Worm (Caenorhabditis elegans) whole organism, L1 larva: Measurements from ENCODE around the gene C52B9.10.

Experiments used
- C04F5.9 ChIP-seq: sonication (generic microtip); optimal IDR thresholded peaks from 2 replicates; lab custom pipeline; 2016; ENCODE audit warnings: missing genetic modification characterization, missing compliant biosample characterization
- Y116A8C.19 ChIP-seq: sonication (generic microtip); optimal IDR thresholded peaks from 2 replicates; lab custom pipeline; 2016; ENCODE audit warnings: missing compliant biosample characterization, missing genetic modification characterization, borderline replicate concordance
- aha-1 ChIP-seq: fragments of 150-350 bp; optimal IDR thresholded peaks from 2 replicates; lab custom pipeline; 2014; ENCODE audit warnings: missing biosample characterization, missing genetic modification characterization
- alr-1 ChIP-seq: fragments of 200-800 bp; sonication (Bioruptor generic); optimal IDR thresholded peaks from 2 replicates; lab custom pipeline; 2018; ENCODE audit warnings: borderline replicate concordance, mild to moderate bottlenecking, missing genetic modification characterization, missing compliant biosample characterization
- ceh-63 ChIP-seq: fragments of 200-800 bp; sonication (Bioruptor generic); optimal IDR thresholded peaks from 2 replicates; lab custom pipeline; 2018; ENCODE audit warnings: mild to moderate bottlenecking, missing genetic modification characterization, missing compliant biosample characterization
- ces-1 ChIP-seq: fragments of 150-350 bp; optimal IDR thresholded peaks from 2 replicates; lab custom pipeline; 2014; ENCODE audit warnings: missing biosample characterization, missing genetic modification reagents, missing genetic modification characterization
- efl-1 ChIP-seq, 4 experiments: fragments of 150-350 bp; optimal IDR thresholded peaks in 3 of 4; peaks in 1 of 4; 1 replicate in 1 of 4; 2 replicates in 3 of 4; lab custom pipeline; 2014; ENCODE audit warnings: missing biosample characterization in 2 of 4, missing genetic modification characterization in 2 of 4, missing genetic modification reagents in 2 of 4
- elt-2 ChIP-seq: sonication (generic microtip); optimal IDR thresholded peaks from 2 replicates; lab custom pipeline; 2016; ENCODE audit warnings: missing genetic modification characterization, mild to moderate bottlenecking, inconsistent platforms, missing compliant biosample characterization, missing genetic modification reagents
- ets-5 ChIP-seq: fragments of 200-800 bp; sonication (Bioruptor generic); IDR thresholded peaks from 2 replicates; pipeline ENCODE4 v1.3.6; 2022; ENCODE audit warnings: missing genetic modification characterization, missing compliant biosample characterization
- grh-1 ChIP-seq: fragments of 200-800 bp; sonication (Bioruptor generic); IDR thresholded peaks from 2 replicates; pipeline ENCODE4 v1.3.6; 2022; ENCODE audit warnings: missing genetic modification reagents, missing genetic modification characterization, missing compliant biosample characterization
- hlh-4 ChIP-seq: sonication (generic microtip); optimal IDR thresholded peaks from 2 replicates; lab custom pipeline; 2016; ENCODE audit warnings: mild to moderate bottlenecking, missing genetic modification characterization, missing compliant biosample characterization
- hpl-2 ChIP-seq: fragments of 150-350 bp; optimal IDR thresholded peaks from 2 replicates; lab custom pipeline; 2014; ENCODE audit warnings: missing biosample characterization, missing genetic modification reagents, missing genetic modification characterization
- irx-1 ChIP-seq: sonication (generic microtip); optimal IDR thresholded peaks from 2 replicates; lab custom pipeline; 2016; ENCODE audit warnings: missing genetic modification characterization, missing compliant biosample characterization
- isw-1 ChIP-seq: fragments of 200-800 bp; sonication (Bioruptor generic); IDR thresholded peaks from 2 replicates; pipeline ENCODE4 v1.3.6; 2022; ENCODE audit warnings: missing genetic modification characterization, missing compliant biosample characterization
- jun-1 ChIP-seq: fragments of 150-350 bp; optimal IDR thresholded peaks from 2 replicates; lab custom pipeline; 2014; ENCODE audit warnings: missing biosample characterization, missing genetic modification reagents, missing genetic modification characterization
- lin-14 ChIP-seq: fragments of 200-800 bp; sonication (Bioruptor generic); optimal IDR thresholded peaks from 2 replicates; lab custom pipeline; 2018; ENCODE audit warnings: mild to moderate bottlenecking, missing genetic modification characterization, moderate library complexity, missing compliant biosample characterization
- lin-15B ChIP-seq: fragments of 150-350 bp; sonication (generic microtip); optimal IDR thresholded peaks from 3 replicates; lab custom pipeline; 2014; ENCODE audit warnings: missing biosample characterization, missing genetic modification characterization
- lin-35 ChIP-seq, 2 experiments: fragments of 150-350 bp; optimal IDR thresholded peaks; 2 replicates each; lab custom pipeline; 2014; ENCODE audit warnings: missing biosample characterization in 2 of 2, missing genetic modification characterization in 2 of 2, missing genetic modification reagents in 2 of 2
- lin-39 ChIP-seq: fragments of 150-350 bp; optimal IDR thresholded peaks from 2 replicates; lab custom pipeline; 2014; ENCODE audit warnings: missing biosample characterization, missing genetic modification reagents, missing genetic modification characterization
- lsy-2 ChIP-seq, 2 experiments: fragments of 150-350 bp; optimal IDR thresholded peaks; 2 replicates each; lab custom pipeline; 2014; ENCODE audit warnings: missing biosample characterization in 2 of 2, missing genetic modification characterization in 2 of 2
- mdl-1 ChIP-seq, 2 experiments: fragments of 150-350 bp; optimal IDR thresholded peaks; 2 replicates each; lab custom pipeline; 2014 to 2017; ENCODE audit warnings: missing biosample characterization in 2 of 2, missing genetic modification characterization in 2 of 2, inconsistent platforms in 1 of 2
- nhr-11 ChIP-seq: fragments of 150-350 bp; optimal IDR thresholded peaks from 2 replicates; lab custom pipeline; 2014; ENCODE audit warnings: missing biosample characterization, missing genetic modification characterization
- nhr-19 ChIP-seq: fragments of 200-800 bp; sonication (Bioruptor generic); conservative IDR thresholded peaks from 2 replicates; pipeline ENCODE4 v1.3.6; 2022; ENCODE audit warnings: missing genetic modification characterization, missing compliant biosample characterization
- nhr-47 ChIP-seq: sonication (generic microtip); optimal IDR thresholded peaks from 2 replicates; lab custom pipeline; 2016; ENCODE audit warnings: mild to moderate bottlenecking, missing genetic modification characterization, moderate library complexity, missing compliant biosample characterization
- nhr-85 ChIP-seq: sonication (generic microtip); peaks from one replicate; lab custom pipeline; 2016; ENCODE audit warnings: missing genetic modification characterization, inconsistent platforms, missing compliant biosample characterization
- pqm-1 ChIP-seq: sonication (generic microtip); optimal IDR thresholded peaks from 3 replicates; lab custom pipeline; 2017; ENCODE audit warnings: missing biosample characterization, missing genetic modification characterization
- rnt-1 ChIP-seq: sonication (generic microtip); optimal IDR thresholded peaks from 2 replicates; lab custom pipeline; 2016; ENCODE audit warnings: mild to moderate bottlenecking, missing genetic modification characterization, moderate library complexity, missing compliant biosample characterization
- swsn-7 ChIP-seq: sonication (generic microtip); optimal IDR thresholded peaks from 2 replicates; lab custom pipeline; 2016; ENCODE audit warnings: missing genetic modification characterization, missing compliant biosample characterization
- tbx-2 ChIP-seq: sonication (generic microtip); optimal IDR thresholded peaks from 2 replicates; lab custom pipeline; 2016; ENCODE audit warnings: missing genetic modification characterization, missing compliant biosample characterization
- unc-98 ChIP-seq: fragments of 200-800 bp; sonication (Bioruptor generic); IDR thresholded peaks from 2 replicates; pipeline ENCODE4 v1.3.6; 2022; ENCODE audit warnings: missing genetic modification characterization, missing compliant biosample characterization
- zag-1 ChIP-seq: fragments of 150-350 bp; optimal IDR thresholded peaks from 2 replicates; lab custom pipeline; 2014; ENCODE audit warnings: missing biosample characterization, missing genetic modification characterization
- ztf-4 ChIP-seq: fragments of 150-350 bp; optimal IDR thresholded peaks from 2 replicates; lab custom pipeline; 2014; ENCODE audit warnings: missing biosample characterization, missing genetic modification characterization

Gene C52B9.10

DNA sequence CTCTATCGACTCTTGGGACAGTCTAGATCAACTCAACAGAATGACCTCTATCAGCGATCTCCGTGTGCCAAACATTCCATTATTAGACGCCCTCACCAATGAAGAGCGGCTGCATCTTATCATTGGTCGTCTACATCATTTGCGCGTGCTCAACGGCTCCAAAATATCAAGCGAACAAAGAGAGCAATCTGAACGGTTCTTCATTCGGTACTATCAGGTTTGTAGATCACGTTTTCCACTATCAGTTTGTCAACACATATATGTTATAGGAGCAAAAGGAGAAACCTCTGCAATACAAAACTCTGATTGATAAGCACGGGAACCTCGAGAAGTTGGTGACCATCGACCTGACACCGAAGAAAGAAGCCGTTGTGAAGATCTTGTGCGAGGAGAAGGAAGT is 5.3 kb upstream of the C52B9.10 start:
- TF ChIP-seq aha-1 (tag; lab: Kevin White, UChicago) (no peak), ets-5 (GFP tag; lab: Robert Waterston, UW) (no peak), ztf-4 (no peak), elt-2 (tag; lab: Kevin White, UChicago) (peak; percentile 43)
- TF ChIP-seq, all 84 proteins: peak for 1

DNA sequence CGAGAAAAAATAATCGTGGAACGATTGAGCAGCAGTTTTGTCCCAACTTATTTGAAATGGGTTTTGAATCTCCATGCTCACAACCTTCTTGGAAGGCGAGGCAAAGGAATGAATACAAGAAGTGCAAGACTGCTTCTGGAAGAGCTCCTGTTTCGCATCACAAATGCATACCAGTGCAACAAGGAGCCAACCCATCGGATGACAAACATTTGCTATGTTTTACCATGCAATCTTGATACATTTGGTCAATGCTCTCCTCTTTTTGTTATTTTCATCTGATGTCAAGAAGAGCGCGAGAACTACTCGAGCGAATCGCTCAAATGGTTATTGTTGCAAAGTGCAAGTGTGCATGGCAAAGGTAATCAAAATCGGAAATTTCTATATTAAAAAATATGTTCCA is 402 bp downstream of the C52B9.10 start, which contains the start of gene mec-18:
TSS of gene mec-18 (minus strand) at position 101 of the 400 bp plus-strand sequence.
- TF ChIP-seq lin-15B (tag; lab: Kevin White, UChicago) (no peak), grh-1 (GFP tag; lab: Robert Waterston, UW) (no peak), zag-1 (no peak), nhr-85 (tag; lab: Kevin White, UChicago) (no peak), alr-1 (tag; lab: Kevin White, UChicago) (no peak), lsy-2 (tag; optimal IDR thresholded peaks at IDR 0.05; lab: Kevin White, UChicago) (no peak), irx-1 (no peak), swsn-7 (tag; lab: Kevin White, UChicago) (no peak), Y116A8C.19 (tag; lab: Kevin White, UChicago) (no peak)

DNA sequence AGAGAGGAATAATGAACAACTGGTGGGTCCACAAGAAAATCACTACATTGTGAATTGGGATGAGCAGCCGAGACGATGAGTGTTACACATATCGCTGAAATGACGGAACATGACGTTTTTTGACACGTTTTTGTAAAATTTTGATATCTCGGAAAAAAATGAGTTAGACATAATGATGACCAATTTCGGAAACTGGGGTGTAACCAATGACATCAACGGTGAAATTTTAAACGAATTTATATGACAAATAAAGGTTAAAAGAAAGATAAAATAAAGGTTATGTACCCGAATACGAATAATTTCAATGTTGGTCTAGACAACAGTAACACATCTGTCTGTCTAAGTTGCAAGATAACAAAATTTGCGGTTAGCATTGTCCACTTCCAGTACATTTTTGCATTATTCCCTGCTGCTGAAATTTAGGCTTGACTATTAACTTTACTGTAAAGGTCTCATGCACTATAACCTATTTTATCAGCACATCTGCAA is 5.6 kb downstream of the C52B9.10 start, which contains the start of the genes twk-28 and ets-9:
TSS of gene twk-28 (minus strand) at position 51 of the 489 bp plus-strand sequence.
TSS of gene ets-9 (plus strand) at position 410 of the 489 bp plus-strand sequence.
- peak; percentile 30 for TF ChIP-seq rnt-1
- TF ChIP-seq efl-1 (optimal IDR thresholded peaks at IDR 0.05; lab: Kevin White, UChicago): no peak
- no peak for TF ChIP-seq efl-1 (GFP tag; optimal IDR thresholded peaks at IDR 0.05 in 1 of 2; lab: Kevin White, UChicago)
- TF ChIP-seq lin-14 (GFP tag; lab: Kevin White, UChicago): no peak
- no peak for TF ChIP-seq lin-35 (GFP tag; optimal IDR thresholded peaks at IDR 0.05; lab: Kevin White, UChicago)
- no peak for TF ChIP-seq ces-1
- TF ChIP-seq, all 84 proteins: peak for 1

DNA sequence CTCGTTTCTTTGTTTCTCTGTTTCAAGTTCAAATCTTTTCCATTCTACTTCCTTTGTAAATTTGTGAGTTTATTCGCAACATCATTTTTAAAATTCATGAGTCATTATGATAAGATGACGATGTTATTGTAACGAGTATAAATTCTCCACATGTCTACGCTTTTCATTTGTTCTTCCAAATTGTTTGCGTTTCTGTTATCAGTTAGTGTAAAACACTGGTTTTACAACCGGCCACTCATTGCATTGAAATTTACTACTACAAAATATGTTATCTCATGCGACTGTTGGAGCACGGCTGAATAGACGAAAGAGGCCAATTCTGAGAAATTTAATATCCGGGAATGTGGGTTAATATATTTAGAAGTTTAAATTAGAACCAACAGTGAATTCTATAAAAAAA is 8.7 kb downstream of the C52B9.10 start, which contains the start of gene C52B9.19:
TSS of gene C52B9.19 (plus strand) at position 176 of the 400 bp plus-strand sequence.
- TF ChIP-seq lin-39 (tag; lab: Kevin White, UChicago): no peak
- peak; percentile 24 for TF ChIP-seq jun-1 (tag; lab: Kevin White, UChicago)
- TF ChIP-seq efl-1 (optimal IDR thresholded peaks at IDR 0.05; lab: Kevin White, UChicago): no peak
- no peak for TF ChIP-seq efl-1 (GFP tag; optimal IDR thresholded peaks at IDR 0.05 in 1 of 2; lab: Kevin White, UChicago)
- TF ChIP-seq C04F5.9 (tag; lab: Kevin White, UChicago): no peak
- TF ChIP-seq ceh-63 (GFP tag; lab: Kevin White, UChicago): no peak
- no peak for TF ChIP-seq isw-1 (GFP tag; lab: Robert Waterston, UW)
- no peak for TF ChIP-seq mdl-1 (tag; optimal IDR thresholded peaks at IDR 0.05; lab: Kevin White, UChicago)
- TF ChIP-seq nhr-47: no peak
- TF ChIP-seq unc-98 (GFP tag; lab: Robert Waterston, UW): no peak
- TF ChIP-seq nhr-11 (tag; lab: Kevin White, UChicago): no peak
- no peak for TF ChIP-seq nhr-19
- TF ChIP-seq tbx-2 (tag; lab: Kevin White, UChicago): no peak
- TF ChIP-seq hlh-4 (tag; lab: Kevin White, UChicago): no peak
- TF ChIP-seq hpl-2: no peak
- TF ChIP-seq pqm-1 (tag; lab: Kevin White, UChicago): peak; percentile 45
- TF ChIP-seq elt-2 (tag; lab: Kevin White, UChicago): peak; percentile 71
- no peak for TF ChIP-seq lin-15B (tag; lab: Kevin White, UChicago)

DNA sequence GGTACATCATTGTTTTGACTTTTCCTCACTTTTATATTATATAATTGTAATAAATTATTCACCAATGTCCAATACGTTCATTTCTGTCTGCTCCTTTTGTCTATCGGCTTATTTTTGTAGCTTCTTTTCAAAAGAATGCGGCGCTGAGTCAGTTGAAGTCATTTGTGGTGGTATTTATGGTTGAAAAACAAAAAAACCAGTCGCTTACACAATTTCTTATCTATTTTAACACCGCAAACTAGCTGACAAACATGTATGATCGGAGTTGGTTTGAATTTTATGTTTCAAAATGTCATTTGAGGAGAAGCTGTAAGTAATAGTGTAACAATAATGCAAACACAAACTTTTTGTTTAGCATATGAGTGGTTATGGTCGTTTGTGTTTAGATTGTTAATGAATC is 10.3 kb downstream of the C52B9.10 start, which contains the start of gene ets-10:
TSS of gene ets-10 (plus strand) at position 201 of the 400 bp plus-strand sequence.
- TF ChIP-seq efl-1 (optimal IDR thresholded peaks at IDR 0.05; lab: Kevin White, UChicago) (no peak), efl-1 (GFP tag; optimal IDR thresholded peaks at IDR 0.05 in 1 of 2; lab: Kevin White, UChicago) (peak in 1 of 2 experiments; percentile 65), lin-35 (GFP tag; optimal IDR thresholded peaks at IDR 0.05; lab: Kevin White, UChicago) (no peak)
